Fruit fly (Drosophila melanogaster) whole organism, embryonic: ENCODE measurements around the gene Mfap1.

ENCODE experiments used
- CG30431 ChIP-seq: fragments of 200-800 bp; sonication (Bioruptor generic); optimal IDR thresholded peaks from 2 replicates; lab custom pipeline; 2017; ENCODE audit warnings: missing biosample characterization, missing genetic modification characterization
- Hr39 ChIP-seq: fragments of >200 bp; optimal IDR thresholded peaks from 2 replicates; lab custom pipeline; 2017
- bcd ChIP-seq: fragments of 200-800 bp; sonication (Bioruptor generic); optimal IDR thresholded peaks from 2 replicates; lab custom pipeline; 2017; ENCODE audit warnings: missing biosample characterization, mild to moderate bottlenecking, missing genetic modification characterization

DNA sequence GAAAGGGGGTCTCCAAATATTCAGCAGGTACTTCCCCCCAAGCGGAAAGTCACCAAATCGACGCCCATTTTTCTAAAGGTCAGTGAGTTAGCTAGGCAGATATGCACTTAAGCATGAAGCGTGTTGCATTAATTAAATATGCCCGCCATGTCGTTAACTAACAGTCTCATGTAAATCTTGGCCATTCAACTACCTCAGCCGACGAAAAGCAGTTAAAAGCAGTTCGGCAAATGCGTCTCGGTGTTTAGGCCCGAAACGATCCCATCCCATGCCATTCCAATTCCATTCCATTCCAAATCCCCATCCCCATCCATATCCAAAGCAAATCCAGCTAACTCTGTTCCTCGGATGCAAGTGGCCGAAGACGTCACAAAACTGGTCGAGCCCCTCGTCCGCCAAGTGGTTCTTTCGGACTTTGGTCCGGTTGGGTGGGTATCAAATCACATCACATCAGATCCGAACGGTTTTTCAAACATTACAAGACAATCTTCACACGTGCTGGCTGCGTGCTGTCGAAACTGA lies 824 bp upstream of the Mfap1 start:
- TF ChIP-seq Hr39 (lab: Kevin White, UChicago), result no peak
- TF ChIP-seq bcd (GFP tag; lab: Kevin White, UChicago), result no peak
- no peak for TF ChIP-seq CG30431
